Worm (Caenorhabditis elegans) whole organism, L1 larva: ENCODE measurements around the gene fbxb-106.

ENCODE experiments used
- F16B12.6 ChIP-seq: fragments of 150-350 bp; optimal IDR thresholded peaks from 2 replicates; lab custom pipeline; 2014; ENCODE audit warnings: missing biosample characterization, missing genetic modification characterization
- Y116A8C.19 ChIP-seq: sonication (generic microtip); optimal IDR thresholded peaks from 2 replicates; lab custom pipeline; 2016; ENCODE audit warnings: missing compliant biosample characterization, missing genetic modification characterization, borderline replicate concordance
- alr-1 ChIP-seq: fragments of 200-800 bp; sonication (Bioruptor generic); optimal IDR thresholded peaks from 2 replicates; lab custom pipeline; 2018; ENCODE audit warnings: borderline replicate concordance, mild to moderate bottlenecking, missing genetic modification characterization, missing compliant biosample characterization
- ama-1 ChIP-seq: fragments of 150-350 bp; optimal IDR thresholded peaks from 2 replicates; lab custom pipeline; 2014
- ceh-63 ChIP-seq: fragments of 200-800 bp; sonication (Bioruptor generic); optimal IDR thresholded peaks from 2 replicates; lab custom pipeline; 2018; ENCODE audit warnings: mild to moderate bottlenecking, missing genetic modification characterization, missing compliant biosample characterization
- ceh-8 ChIP-seq: fragments of 200-800 bp; sonication (Bioruptor generic); optimal IDR thresholded peaks from 2 replicates; lab custom pipeline; 2018; ENCODE audit warnings: mild to moderate bottlenecking, missing genetic modification characterization, moderate library complexity, missing compliant biosample characterization
- ceh-82 ChIP-seq, 3 experiments: fragments of 150-350 bp in 1 of 3; sonication (generic microtip) in 2 of 3; optimal IDR thresholded peaks; 2 replicates each; lab custom pipeline; 2014 to 2017; ENCODE audit warnings: missing biosample characterization in 3 of 3, missing genetic modification characterization in 3 of 3
- ceh-90 ChIP-seq: sonication (generic microtip); optimal IDR thresholded peaks from 2 replicates; lab custom pipeline; 2016; ENCODE audit warnings: missing genetic modification characterization, missing compliant biosample characterization
- ces-1 ChIP-seq: fragments of 150-350 bp; optimal IDR thresholded peaks from 2 replicates; lab custom pipeline; 2014; ENCODE audit warnings: missing biosample characterization, missing genetic modification reagents, missing genetic modification characterization
- efl-1 ChIP-seq, 4 experiments: fragments of 150-350 bp; optimal IDR thresholded peaks in 3 of 4; peaks in 1 of 4; 1 replicate in 1 of 4; 2 replicates in 3 of 4; lab custom pipeline; 2014; ENCODE audit warnings: missing biosample characterization in 2 of 4, missing genetic modification characterization in 2 of 4, missing genetic modification reagents in 2 of 4
- efl-3 ChIP-seq: fragments of 200-800 bp; sonication (Bioruptor generic); optimal IDR thresholded peaks from 2 replicates; lab custom pipeline; 2018; ENCODE audit warnings: mild to moderate bottlenecking, missing genetic modification characterization, missing compliant biosample characterization
- egl-13 ChIP-seq: sonication (generic microtip); optimal IDR thresholded peaks from 2 replicates; lab custom pipeline; 2016; ENCODE audit warnings: missing genotype, missing genetic modification reagents, missing genetic modification characterization, missing compliant biosample characterization
- elt-2 ChIP-seq: sonication (generic microtip); optimal IDR thresholded peaks from 2 replicates; lab custom pipeline; 2016; ENCODE audit warnings: missing genetic modification characterization, mild to moderate bottlenecking, inconsistent platforms, missing compliant biosample characterization, missing genetic modification reagents
- elt-3 ChIP-seq, 6 experiments: fragments of 150-350 bp in 1 of 6; sonication (generic microtip); optimal IDR thresholded peaks; 2 replicates each; lab custom pipeline; 2017 to 2018; ENCODE audit warnings: missing biosample characterization in 6 of 6, missing genetic modification characterization in 6 of 6, inconsistent platforms in 1 of 6
- fkh-10 ChIP-seq: sonication (generic microtip); optimal IDR thresholded peaks from 2 replicates; lab custom pipeline; 2017; ENCODE audit warnings: missing biosample characterization, missing genetic modification reagents, missing genetic modification characterization
- fkh-8 ChIP-seq: sonication (generic microtip); optimal IDR thresholded peaks from 2 replicates; lab custom pipeline; 2016; ENCODE audit warnings: mild to moderate bottlenecking, missing genetic modification characterization, missing compliant biosample characterization
- fos-1 ChIP-seq: fragments of 150-350 bp; optimal IDR thresholded peaks from 2 replicates; lab custom pipeline; 2014; ENCODE audit warnings: missing biosample characterization, missing genetic modification characterization
- hlh-17 ChIP-seq: fragments of 200-800 bp; sonication (Bioruptor generic); optimal IDR thresholded peaks from 2 replicates; lab custom pipeline; 2018; ENCODE audit warnings: missing genetic modification characterization, mild to moderate bottlenecking, missing compliant biosample characterization, moderate library complexity, borderline replicate concordance
- hpl-2 ChIP-seq: fragments of 150-350 bp; optimal IDR thresholded peaks from 2 replicates; lab custom pipeline; 2014; ENCODE audit warnings: missing biosample characterization, missing genetic modification reagents, missing genetic modification characterization
- irx-1 ChIP-seq: sonication (generic microtip); optimal IDR thresholded peaks from 2 replicates; lab custom pipeline; 2016; ENCODE audit warnings: missing genetic modification characterization, missing compliant biosample characterization
- isw-1 ChIP-seq: fragments of 200-800 bp; sonication (Bioruptor generic); IDR thresholded peaks from 2 replicates; pipeline ENCODE4 v1.3.6; 2022; ENCODE audit warnings: missing genetic modification characterization, missing compliant biosample characterization
- jun-1 ChIP-seq: fragments of 150-350 bp; optimal IDR thresholded peaks from 2 replicates; lab custom pipeline; 2014; ENCODE audit warnings: missing biosample characterization, missing genetic modification reagents, missing genetic modification characterization
- lin-39 ChIP-seq: fragments of 150-350 bp; optimal IDR thresholded peaks from 2 replicates; lab custom pipeline; 2014; ENCODE audit warnings: missing biosample characterization, missing genetic modification reagents, missing genetic modification characterization
- mdl-1 ChIP-seq, 2 experiments: fragments of 150-350 bp; optimal IDR thresholded peaks; 2 replicates each; lab custom pipeline; 2014 to 2017; ENCODE audit warnings: missing biosample characterization in 2 of 2, missing genetic modification characterization in 2 of 2, inconsistent platforms in 1 of 2
- mef-2 ChIP-seq: fragments of 150-350 bp; optimal IDR thresholded peaks from 2 replicates; lab custom pipeline; 2014; ENCODE audit warnings: missing biosample characterization, missing genetic modification characterization
- mep-1 ChIP-seq: fragments of 150-350 bp; optimal IDR thresholded peaks from 2 replicates; lab custom pipeline; 2014; ENCODE audit warnings: missing biosample characterization, missing genetic modification characterization
- nhr-20 ChIP-seq: sonication (generic microtip); optimal IDR thresholded peaks from 2 replicates; lab custom pipeline; 2016; ENCODE audit warnings: mild to moderate bottlenecking, missing genetic modification characterization, missing compliant biosample characterization
- nhr-237 ChIP-seq: fragments of 150-350 bp; optimal IDR thresholded peaks from 2 replicates; lab custom pipeline; 2014; ENCODE audit warnings: missing biosample characterization, missing genetic modification characterization
- nhr-28 ChIP-seq: fragments of 150-350 bp; optimal IDR thresholded peaks from 2 replicates; lab custom pipeline; 2014; ENCODE audit warnings: missing biosample characterization, missing genetic modification characterization
- nhr-47 ChIP-seq: sonication (generic microtip); optimal IDR thresholded peaks from 2 replicates; lab custom pipeline; 2016; ENCODE audit warnings: mild to moderate bottlenecking, missing genetic modification characterization, moderate library complexity, missing compliant biosample characterization
- nhr-71 ChIP-seq: sonication (generic microtip); optimal IDR thresholded peaks from 2 replicates; lab custom pipeline; 2016; ENCODE audit warnings: mild to moderate bottlenecking, missing genetic modification characterization, moderate library complexity, missing compliant biosample characterization
- nhr-85 ChIP-seq: sonication (generic microtip); peaks from one replicate; lab custom pipeline; 2016; ENCODE audit warnings: missing genetic modification characterization, inconsistent platforms, missing compliant biosample characterization
- nhr-90 ChIP-seq: sonication (generic microtip); optimal IDR thresholded peaks from 2 replicates; lab custom pipeline; 2016; ENCODE audit warnings: mild to moderate bottlenecking, missing genetic modification characterization, missing compliant biosample characterization; ENCODE audit not compliant: poor library complexity
- pag-3 ChIP-seq: sonication (generic microtip); optimal IDR thresholded peaks from 2 replicates; lab custom pipeline; 2017; ENCODE audit warnings: missing genetic modification characterization, mild to moderate bottlenecking, missing compliant biosample characterization, antibody characterized with exemption, borderline replicate concordance; ENCODE audit not compliant: insufficient read depth
- pqm-1 ChIP-seq: sonication (generic microtip); optimal IDR thresholded peaks from 3 replicates; lab custom pipeline; 2017; ENCODE audit warnings: missing biosample characterization, missing genetic modification characterization
- skn-1 ChIP-seq: fragments of 150-350 bp; optimal IDR thresholded peaks from 2 replicates; lab custom pipeline; 2014; ENCODE audit warnings: missing biosample characterization, missing genetic modification characterization
- snu-23 ChIP-seq: sonication (generic microtip); optimal IDR thresholded peaks from 2 replicates; lab custom pipeline; 2016; ENCODE audit warnings: missing genetic modification characterization, missing compliant biosample characterization
- sox-4 ChIP-seq: sonication (generic microtip); optimal IDR thresholded peaks from 2 replicates; lab custom pipeline; 2016; ENCODE audit warnings: missing genetic modification characterization, missing compliant biosample characterization
- sup-37 ChIP-seq: fragments of 200-800 bp; sonication (Bioruptor generic); optimal IDR thresholded peaks from 2 replicates; lab custom pipeline; 2018; ENCODE audit warnings: mild to moderate bottlenecking, missing genetic modification characterization, missing compliant biosample characterization
- swsn-7 ChIP-seq: sonication (generic microtip); optimal IDR thresholded peaks from 2 replicates; lab custom pipeline; 2016; ENCODE audit warnings: missing genetic modification characterization, missing compliant biosample characterization
- tlp-1 ChIP-seq: fragments of 150-350 bp; optimal IDR thresholded peaks from 2 replicates; lab custom pipeline; 2014; ENCODE audit warnings: missing biosample characterization, missing genetic modification characterization
- unc-30 ChIP-seq: sonication (generic microtip); optimal IDR thresholded peaks from 2 replicates; lab custom pipeline; 2017; ENCODE audit warnings: missing biosample characterization, missing genetic modification characterization
- unc-98 ChIP-seq: fragments of 200-800 bp; sonication (Bioruptor generic); IDR thresholded peaks from 2 replicates; pipeline ENCODE4 v1.3.6; 2022; ENCODE audit warnings: missing genetic modification characterization, missing compliant biosample characterization
- vab-15 ChIP-seq: sonication (generic microtip); optimal IDR thresholded peaks from 2 replicates; lab custom pipeline; 2017; ENCODE audit warnings: missing genotype, mild to moderate bottlenecking, missing genetic modification characterization, missing compliant biosample characterization
- zag-1 ChIP-seq: fragments of 150-350 bp; optimal IDR thresholded peaks from 2 replicates; lab custom pipeline; 2014; ENCODE audit warnings: missing biosample characterization, missing genetic modification characterization
- zip-4 ChIP-seq: fragments of 200-800 bp; sonication (Bioruptor generic); optimal IDR thresholded peaks from 2 replicates; lab custom pipeline; 2018; ENCODE audit warnings: mild to moderate bottlenecking, missing genetic modification characterization, moderate library complexity, missing compliant biosample characterization
- ztf-11 ChIP-seq, 2 experiments: sonication (generic microtip); optimal IDR thresholded peaks; 2 replicates each; lab custom pipeline; 2016 to 2017; ENCODE audit warnings: missing genetic modification characterization in 2 of 2, missing biosample characterization in 1 of 2, missing compliant biosample characterization in 1 of 2

Gene fbxb-106

ce11 chrII:2800550-2801233, 38.5 kb downstream of the fbxb-106 start, which contains the start of gene nhr-119 (continued):
- TF ChIP-seq unc-98 (GFP tag; lab: Robert Waterston, UW) (no peak), vab-15 (no peak), nhr-28 (no peak), mef-2 (no peak), hlh-17 (GFP tag; lab: Kevin White, UChicago) (no peak), nhr-237 (tag; lab: Kevin White, UChicago) (no peak), sox-4 (tag; lab: Kevin White, UChicago) (no peak), mdl-1 (tag; optimal IDR thresholded peaks at IDR 0.05; lab: Kevin White, UChicago) (peak in 1 of 2 experiments; percentile 71), pag-3 (tag; lab: Kevin White, UChicago) (no peak), nhr-90 (tag; lab: Kevin White, UChicago) (peak; percentile 87), elt-3 (tag; optimal IDR thresholded peaks at IDR 0.05; lab: Kevin White, UChicago) (peak in 3 of 6 experiments; percentile 91 to 99 (median 91)), ceh-8 (no peak), nhr-71 (peak; percentile 94), unc-30 (tag; lab: Kevin White, UChicago) (no peak), isw-1 (GFP tag; lab: Robert Waterston, UW) (no peak), swsn-7 (tag; lab: Kevin White, UChicago) (peak; percentile 66), tlp-1 (no peak), ceh-82 (tag; optimal IDR thresholded peaks at IDR 0.05; lab: Kevin White, UChicago) (no peak), zag-1 (tag; lab: Kevin White, UChicago) (no peak), sup-37 (GFP tag; lab: Kevin White, UChicago) (no peak), hpl-2 (no peak), snu-23 (GFP tag; lab: Kevin White, UChicago) (peak; percentile 83), Y116A8C.19 (tag; lab: Kevin White, UChicago) (no peak), mep-1 (tag; lab: Kevin White, UChicago) (peak; percentile 52), alr-1 (tag; lab: Kevin White, UChicago) (no peak), nhr-85 (peak; percentile 98), skn-1 (tag; lab: Kevin White, UChicago) (peak; percentile 4), nhr-47 (tag; lab: Kevin White, UChicago) (peak; percentile 77), fkh-8 (tag; lab: Kevin White, UChicago) (no peak), efl-3 (GFP tag; lab: Kevin White, UChicago) (no peak), ceh-63 (GFP tag; lab: Kevin White, UChicago) (no peak), F16B12.6 (tag; lab: Kevin White, UChicago) (no peak), ceh-90 (tag; lab: Kevin White, UChicago) (no peak), elt-2 (tag; lab: Kevin White, UChicago) (peak; percentile 95), efl-1 (optimal IDR thresholded peaks at IDR 0.05; lab: Kevin White, UChicago) (peak; percentile 61 to 65), efl-1 (GFP tag; optimal IDR thresholded peaks at IDR 0.05 in 1 of 2; lab: Kevin White, UChicago) (peak; percentile 23 to 95), nhr-20 (tag; lab: Kevin White, UChicago) (peak; percentile 90), fkh-10 (GFP tag; lab: Kevin White, UChicago) (no peak), zip-4 (no peak)

ce11 chrII:2801764-2802163, 39.6 kb downstream of the fbxb-106 start:
- TF ChIP-seq irx-1 (tag; lab: Kevin White, UChicago) (no peak), Y116A8C.19 (tag; lab: Kevin White, UChicago) (no peak), nhr-90 (tag; lab: Kevin White, UChicago) (no peak), ztf-11 (tag; optimal IDR thresholded peaks at IDR 0.05; lab: Kevin White, UChicago) (no peak), ama-1 (lab: Kevin White, UChicago) (no peak), fos-1 (tag; lab: Kevin White, UChicago) (no peak), egl-13 (tag; lab: Kevin White, UChicago) (no peak), tlp-1 (no peak), F16B12.6 (tag; lab: Kevin White, UChicago) (no peak), ces-1 (GFP tag; lab: Kevin White, UChicago) (no peak), ceh-82 (tag; optimal IDR thresholded peaks at IDR 0.05; lab: Kevin White, UChicago) (no peak), nhr-28 (no peak), efl-3 (GFP tag; lab: Kevin White, UChicago) (no peak), snu-23 (GFP tag; lab: Kevin White, UChicago) (no peak), alr-1 (tag; lab: Kevin White, UChicago) (no peak), lin-39 (tag; lab: Kevin White, UChicago) (no peak), pqm-1 (tag; lab: Kevin White, UChicago) (no peak), jun-1 (tag; lab: Kevin White, UChicago) (no peak)
